Fruit fly (Drosophila melanogaster): Measurements from ENCODE around the gene Tsp26A.

dm6 chr2L:5990447-5990846, 9.6 kb upstream of the Tsp26A start:
- TF ChIP-seq grn (GFP tag; optimal IDR thresholded peaks at IDR 0.05), result no peak
- TF ChIP-seq pita (GFP tag; optimal IDR thresholded peaks at IDR 0.05), result no peak
- TF ChIP-seq gcm (GFP tag; optimal IDR thresholded peaks at IDR 0.05), result no peak
- no peak for TF ChIP-seq psq (GFP tag; optimal IDR thresholded peaks at IDR 0.05)
- no peak for TF ChIP-seq fru (optimal IDR thresholded peaks at IDR 0.05)
- no peak for TF ChIP-seq Dip3 (GFP tag; optimal IDR thresholded peaks at IDR 0.05)
- no peak for TF ChIP-seq CG31365 (tag; optimal IDR thresholded peaks at IDR 0.05)
- TF ChIP-seq CG16813 (GFP tag; IDR thresholded peaks at IDR 0.05; ENCODE audit: partially characterized antibody), result no peak
- no peak for TF ChIP-seq ken (GFP tag; IDR thresholded peaks at IDR 0.05)
